Worm (Caenorhabditis elegans) whole organism, L2 larva: ENCODE data around the gene T19C9.10.

Experiments used
- F13H6.1 ChIP-seq: sonication (generic microtip); optimal IDR thresholded peaks from 2 replicates; lab custom pipeline; 2016; ENCODE audit warnings: missing genetic modification characterization, missing compliant biosample characterization
- R02D3.7 ChIP-seq: fragments of 150-350 bp; optimal IDR thresholded peaks from 2 replicates; lab custom pipeline; 2014; ENCODE audit warnings: missing biosample characterization, missing genetic modification characterization
- Y55F3AM.14 ChIP-seq: fragments of 200-800 bp; sonication (Bioruptor generic); optimal IDR thresholded peaks from 2 replicates; lab custom pipeline; 2018; ENCODE audit warnings: mild to moderate bottlenecking, missing genetic modification characterization, missing compliant biosample characterization
- ZK546.5 ChIP-seq: sonication (generic microtip); optimal IDR thresholded peaks from 2 replicates; lab custom pipeline; 2017; ENCODE audit warnings: missing biosample characterization, missing genetic modification characterization
- aly-2 ChIP-seq: fragments of 150-350 bp; optimal IDR thresholded peaks from 2 replicates; lab custom pipeline; 2014; ENCODE audit warnings: missing biosample characterization, missing genetic modification characterization
- ama-1 ChIP-seq: fragments of 150-350 bp; optimal IDR thresholded peaks from 2 replicates; lab custom pipeline; 2018; ENCODE audit warnings: inconsistent platforms
- blmp-1 ChIP-seq: sonication (generic microtip); optimal IDR thresholded peaks from 2 replicates; lab custom pipeline; 2017; ENCODE audit warnings: missing genetic modification characterization, mild to moderate bottlenecking, missing compliant biosample characterization, antibody characterized with exemption, moderate library complexity; ENCODE audit not compliant: insufficient read depth
- ceh-82 ChIP-seq: fragments of 150-350 bp; optimal IDR thresholded peaks from 2 replicates; lab custom pipeline; 2014; ENCODE audit warnings: missing biosample characterization, missing genetic modification characterization
- crh-2 ChIP-seq: sonication (generic microtip); optimal IDR thresholded peaks from 2 replicates; lab custom pipeline; 2017; ENCODE audit warnings: missing biosample characterization, missing genetic modification characterization
- dmd-4 ChIP-seq: sonication (generic microtip); optimal IDR thresholded peaks from 2 replicates; lab custom pipeline; 2017; ENCODE audit warnings: missing biosample characterization, missing genetic modification characterization
- egl-27 ChIP-seq: sonication (generic microtip); optimal IDR thresholded peaks from 3 replicates; lab custom pipeline; 2017; ENCODE audit warnings: missing biosample characterization, missing genetic modification reagents, missing genetic modification characterization
- elt-1 ChIP-seq: fragments of 150-350 bp; optimal IDR thresholded peaks from 2 replicates; lab custom pipeline; 2014; ENCODE audit warnings: missing biosample characterization, missing genetic modification characterization
- elt-3 ChIP-seq: sonication (generic microtip); optimal IDR thresholded peaks from 2 replicates; lab custom pipeline; 2017; ENCODE audit warnings: missing biosample characterization, missing genetic modification characterization
- fos-1 ChIP-seq: fragments of 150-350 bp; optimal IDR thresholded peaks from 2 replicates; lab custom pipeline; 2014; ENCODE audit warnings: missing biosample characterization, missing genetic modification characterization
- gmeb-1 ChIP-seq: fragments of 150-350 bp; optimal IDR thresholded peaks from 2 replicates; lab custom pipeline; 2014; ENCODE audit warnings: missing biosample characterization, missing genetic modification characterization
- lin-39 ChIP-seq: fragments of 150-350 bp; optimal IDR thresholded peaks from 2 replicates; lab custom pipeline; 2014; ENCODE audit warnings: missing biosample characterization, missing genetic modification reagents, missing genetic modification characterization
- mab-5 ChIP-seq: fragments of 150-350 bp; optimal IDR thresholded peaks from 2 replicates; lab custom pipeline; 2014; ENCODE audit warnings: missing biosample characterization, missing genetic modification characterization
- mbf-1 ChIP-seq: sonication (generic microtip); optimal IDR thresholded peaks from 2 replicates; lab custom pipeline; 2017; ENCODE audit warnings: missing biosample characterization, missing genetic modification characterization
- mdl-1 ChIP-seq, 2 experiments: fragments of 150-350 bp in 1 of 2; sonication (generic microtip) in 1 of 2; optimal IDR thresholded peaks; 2 replicates each; lab custom pipeline; 2017; ENCODE audit warnings: missing biosample characterization in 2 of 2, missing genetic modification characterization in 2 of 2
- nhr-11 ChIP-seq: fragments of 150-350 bp; optimal IDR thresholded peaks from 2 replicates; lab custom pipeline; 2014; ENCODE audit warnings: missing biosample characterization, missing genetic modification characterization
- nhr-12 ChIP-seq: fragments of 150-350 bp; optimal IDR thresholded peaks from 2 replicates; lab custom pipeline; 2014; ENCODE audit warnings: missing biosample characterization, missing genetic modification characterization
- nhr-129 ChIP-seq: fragments of 150-350 bp; optimal IDR thresholded peaks from 2 replicates; lab custom pipeline; 2014; ENCODE audit warnings: missing biosample characterization, missing genetic modification characterization
- nhr-21 ChIP-seq: fragments of 150-350 bp; optimal IDR thresholded peaks from 2 replicates; lab custom pipeline; 2014; ENCODE audit warnings: missing biosample characterization, missing genetic modification characterization
- nhr-23 ChIP-seq: fragments of 150-350 bp; optimal IDR thresholded peaks from 2 replicates; lab custom pipeline; 2014; ENCODE audit warnings: missing biosample characterization, missing genetic modification reagents, missing genetic modification characterization
- nhr-237 ChIP-seq: fragments of 150-350 bp; optimal IDR thresholded peaks from 2 replicates; lab custom pipeline; 2014; ENCODE audit warnings: missing biosample characterization, missing genetic modification characterization
- nhr-25 ChIP-seq: fragments of 150-350 bp; sonication (generic microtip); optimal IDR thresholded peaks from 3 replicates; lab custom pipeline; 2014; ENCODE audit warnings: missing biosample characterization, missing genetic modification characterization
- nhr-77 ChIP-seq: fragments of 150-350 bp; optimal IDR thresholded peaks from 2 replicates; lab custom pipeline; 2014; ENCODE audit warnings: missing biosample characterization, missing genetic modification characterization
- peb-1 ChIP-seq: fragments of 150-350 bp; optimal IDR thresholded peaks from 2 replicates; lab custom pipeline; 2014; ENCODE audit warnings: missing biosample characterization, missing genetic modification characterization
- sem-4 ChIP-seq: fragments of 150-350 bp; optimal IDR thresholded peaks from 2 replicates; lab custom pipeline; 2014; ENCODE audit warnings: missing biosample characterization, missing genetic modification reagents, missing genetic modification characterization
- sma-3 ChIP-seq: sonication (generic microtip); optimal IDR thresholded peaks from 2 replicates; lab custom pipeline; 2016; ENCODE audit warnings: missing genetic modification reagents, missing genetic modification characterization, missing compliant biosample characterization
- sma-9 ChIP-seq, 2 experiments: fragments of 150-350 bp in 1 of 2; sonication (generic microtip) in 1 of 2; optimal IDR thresholded peaks; 2 replicates each; lab custom pipeline; 2014 to 2016; ENCODE audit warnings: missing genetic modification characterization in 2 of 2, mild to moderate bottlenecking in 1 of 2, missing biosample characterization in 1 of 2, missing compliant biosample characterization in 1 of 2, missing genetic modification reagents in 1 of 2, moderate library complexity in 1 of 2
- unc-39 ChIP-seq: fragments of 150-350 bp; optimal IDR thresholded peaks from 2 replicates; lab custom pipeline; 2014; ENCODE audit warnings: missing biosample characterization, missing genetic modification characterization
- unc-55 ChIP-seq: fragments of 150-350 bp; sonication (generic microtip); optimal IDR thresholded peaks from 3 replicates; lab custom pipeline; 2014; ENCODE audit warnings: missing biosample characterization, missing genetic modification reagents, missing genetic modification characterization
- unc-62 ChIP-seq: fragments of 150-350 bp; optimal IDR thresholded peaks from 2 replicates; lab custom pipeline; 2014; ENCODE audit warnings: missing biosample characterization, missing genetic modification reagents, missing genetic modification characterization
- zag-1 ChIP-seq: fragments of 150-350 bp; optimal IDR thresholded peaks from 2 replicates; lab custom pipeline; 2014; ENCODE audit warnings: missing biosample characterization, missing genetic modification characterization
- ztf-11 ChIP-seq: sonication (generic microtip); optimal IDR thresholded peaks from 2 replicates; lab custom pipeline; 2017; ENCODE audit warnings: missing biosample characterization, missing genetic modification characterization
- ztf-4 ChIP-seq: fragments of 150-350 bp; optimal IDR thresholded peaks from 2 replicates; lab custom pipeline; 2014; ENCODE audit warnings: missing biosample characterization, missing genetic modification characterization

T19C9.10 gene

ce11 chrV:17236345-17236744, at the start of gene T19C9.10:
TSS of gene T19C9.10 (plus strand) at chrV:17236592.
- TF ChIP-seq nhr-23 (no peak), lin-39 (tag; lab: Kevin White, UChicago) (no peak), unc-39 (tag; lab: Kevin White, UChicago) (no peak), nhr-237 (no peak), gmeb-1 (tag; lab: Kevin White, UChicago) (no peak), unc-55 (GFP tag; lab: Kevin White, UChicago) (no peak), elt-3 (tag; lab: Kevin White, UChicago) (no peak), fos-1 (tag; lab: Kevin White, UChicago) (no peak), crh-2 (tag; lab: Kevin White, UChicago) (no peak), mab-5 (tag; lab: Kevin White, UChicago) (no peak), mdl-1 (tag; optimal IDR thresholded peaks at IDR 0.05; lab: Kevin White, UChicago) (no peak), Y55F3AM.14 (GFP tag; lab: Kevin White, UChicago) (no peak), ZK546.5 (tag; lab: Kevin White, UChicago) (no peak), peb-1 (no peak), aly-2 (tag; lab: Kevin White, UChicago) (no peak)

- no peak for TF ChIP-seq lin-39 (tag; lab: Kevin White, UChicago)
- no peak for TF ChIP-seq sem-4 (tag; lab: Kevin White, UChicago)
- TF ChIP-seq nhr-11 (tag; lab: Kevin White, UChicago): no peak
- no peak for TF ChIP-seq gmeb-1 (tag; lab: Kevin White, UChicago)
- TF ChIP-seq, all 48 proteins: peak for 0
These were observed 46.0 kb upstream of the T19C9.10 start, which contains the start of gene str-199 for ce11 chrV:17190399-17190798. TSS of gene str-199 (minus strand) at chrV:17190499.

ce11 chrV:17192238-17192637, 44.2 kb upstream of the T19C9.10 start, which contains the start of gene srz-47:
TSS of gene srz-47 (minus strand) at chrV:17192338.
- TF ChIP-seq nhr-12 (tag; lab: Kevin White, UChicago): no peak
- TF ChIP-seq ZK546.5 (tag; lab: Kevin White, UChicago): no peak
- TF ChIP-seq mbf-1: no peak
- TF ChIP-seq mdl-1 (tag; optimal IDR thresholded peaks at IDR 0.05; lab: Kevin White, UChicago): no peak
- no peak for TF ChIP-seq blmp-1 (tag; lab: Kevin White, UChicago)
- TF ChIP-seq lin-39 (tag; lab: Kevin White, UChicago): no peak
- no peak for TF ChIP-seq peb-1
- TF ChIP-seq nhr-21 (tag; lab: Kevin White, UChicago): no peak
- TF ChIP-seq F13H6.1 (tag; lab: Kevin White, UChicago): no peak
- no peak for TF ChIP-seq mab-5 (tag; lab: Kevin White, UChicago)
- TF ChIP-seq ama-1 (lab: Kevin White, UChicago): no peak
- no peak for TF ChIP-seq nhr-25
- TF ChIP-seq nhr-129: no peak
- TF ChIP-seq unc-62 (GFP tag; lab: Kevin White, UChicago): no peak
- TF ChIP-seq sma-9 (GFP tag; optimal IDR thresholded peaks at IDR 0.05; lab: Kevin White, UChicago): no peak
- TF ChIP-seq sma-9 (tag; optimal IDR thresholded peaks at IDR 0.05; lab: Kevin White, UChicago): no peak
- TF ChIP-seq ztf-4: no peak
- TF ChIP-seq, all 48 proteins: peak for 0

- TF ChIP-seq R02D3.7 (tag; lab: Kevin White, UChicago): no peak
- no peak for TF ChIP-seq ama-1 (lab: Kevin White, UChicago)
- no peak for TF ChIP-seq Y55F3AM.14 (GFP tag; lab: Kevin White, UChicago)
- no peak for TF ChIP-seq dmd-4
- TF ChIP-seq sma-9 (GFP tag; optimal IDR thresholded peaks at IDR 0.05; lab: Kevin White, UChicago): no peak
- no peak for TF ChIP-seq sma-9 (tag; optimal IDR thresholded peaks at IDR 0.05; lab: Kevin White, UChicago)
- no peak for TF ChIP-seq unc-55 (GFP tag; lab: Kevin White, UChicago)
- no peak for TF ChIP-seq nhr-23
- no peak for TF ChIP-seq elt-1 (tag; lab: Kevin White, UChicago)
- no peak for TF ChIP-seq egl-27 (tag; lab: Kevin White, UChicago)
- TF ChIP-seq mdl-1 (tag; optimal IDR thresholded peaks at IDR 0.05; lab: Kevin White, UChicago): no peak
- no peak for TF ChIP-seq ceh-82 (tag; lab: Kevin White, UChicago)
- TF ChIP-seq ztf-11 (tag; lab: Kevin White, UChicago): no peak
- TF ChIP-seq F13H6.1 (tag; lab: Kevin White, UChicago): no peak
- TF ChIP-seq zag-1 (tag; lab: Kevin White, UChicago): no peak
- TF ChIP-seq nhr-237: no peak
- no peak for TF ChIP-seq nhr-11 (tag; lab: Kevin White, UChicago)
- TF ChIP-seq nhr-77: no peak
- no peak for TF ChIP-seq sma-3 (GFP tag; lab: Kevin White, UChicago)
These were observed 37.5 kb upstream of the T19C9.10 start, which contains the start of gene srz-96 for ce11 chrV:17198926-17199325. TSS of gene srz-96 (plus strand) at chrV:17199226.
